Worm (Caenorhabditis elegans) whole organism, young adult: ENCODE results near the gene idpp-2.

ENCODE experiments used
- F57A8.1 ChIP-seq: fragments of 200-800 bp; sonication (Bioruptor generic); optimal IDR thresholded peaks from 2 replicates; lab custom pipeline; 2018; ENCODE audit warnings: mild to moderate bottlenecking, missing genetic modification characterization, moderate library complexity, missing compliant biosample characterization
- lsl-1 ChIP-seq: fragments of 200-800 bp; sonication (Bioruptor generic); optimal IDR thresholded peaks from 2 replicates; lab custom pipeline; 2018; ENCODE audit warnings: mild to moderate bottlenecking, missing genetic modification characterization, moderate library complexity, missing compliant biosample characterization
- nhr-120 ChIP-seq: fragments of 200-800 bp; sonication (Bioruptor generic); IDR thresholded peaks from 2 replicates; pipeline ENCODE4 v1.3.6; 2022; ENCODE audit warnings: missing genetic modification characterization, missing compliant biosample characterization
- unc-130 ChIP-seq: sonication (generic microtip); optimal IDR thresholded peaks from 2 replicates; lab custom pipeline; 2016; ENCODE audit warnings: missing genetic modification reagents, missing genetic modification characterization, missing compliant biosample characterization

- TF ChIP-seq unc-130 (GFP tag; lab: Kevin White, UChicago), result no peak
- no peak for TF ChIP-seq nhr-120 (GFP tag; lab: Robert Waterston, UW)
- TF ChIP-seq F57A8.1 (GFP tag; lab: Kevin White, UChicago), result no peak
- TF ChIP-seq lsl-1, result no peak
These were observed at the start of gene idpp-2 for ce11 chrV:1335-1734.
